Worm (Caenorhabditis elegans) whole organism, mixed stage, embryonic: Measurements from ENCODE around the gene F26G1.5.

ENCODE experiments used
- M03D4.4 ChIP-seq: sonication (generic microtip); optimal IDR thresholded peaks from 2 replicates; lab custom pipeline; 2017; ENCODE audit warnings: mild to moderate bottlenecking, missing genetic modification characterization, missing compliant biosample characterization
- blmp-1 ChIP-seq: fragments of 150-350 bp; optimal IDR thresholded peaks from 2 replicates; lab custom pipeline; 2014; ENCODE audit warnings: missing biosample characterization, missing genetic modification characterization
- ceh-39 ChIP-seq: fragments of 150-350 bp; optimal IDR thresholded peaks from 2 replicates; lab custom pipeline; 2014; ENCODE audit warnings: missing biosample characterization, missing genetic modification characterization
- ceh-43 ChIP-seq: fragments of 200-800 bp; sonication (Bioruptor generic); optimal IDR thresholded peaks from 2 replicates; lab custom pipeline; 2018; ENCODE audit warnings: mild to moderate bottlenecking, missing genetic modification characterization, moderate library complexity, missing compliant biosample characterization
- ceh-83 ChIP-seq: fragments of 200-800 bp; sonication (Bioruptor generic); optimal IDR thresholded peaks from 2 replicates; lab custom pipeline; 2018; ENCODE audit warnings: mild to moderate bottlenecking, missing genetic modification characterization, missing compliant biosample characterization
- cnd-1 ChIP-seq: fragments of 200-800 bp; sonication (Bioruptor generic); optimal IDR thresholded peaks from 2 replicates; lab custom pipeline; 2018; ENCODE audit warnings: mild to moderate bottlenecking, missing genetic modification characterization, missing compliant biosample characterization
- drap-1 ChIP-seq: fragments of 200-800 bp; sonication (Bioruptor generic); optimal IDR thresholded peaks from 3 replicates; lab custom pipeline; 2018; ENCODE audit warnings: mild to moderate bottlenecking, missing genetic modification characterization, missing compliant biosample characterization
- elt-3 ChIP-seq: fragments of 150-350 bp; optimal IDR thresholded peaks from 2 replicates; lab custom pipeline; 2014; ENCODE audit warnings: missing biosample characterization, missing genetic modification characterization
- flh-1 ChIP-seq: fragments of 200-800 bp; sonication (Bioruptor generic); optimal IDR thresholded peaks from 2 replicates; lab custom pipeline; 2018; ENCODE audit warnings: mild to moderate bottlenecking, missing genetic modification characterization, moderate library complexity, missing compliant biosample characterization
- ham-2 ChIP-seq: fragments of 200-800 bp; sonication (Bioruptor generic); optimal IDR thresholded peaks from 2 replicates; lab custom pipeline; 2018; ENCODE audit warnings: mild to moderate bottlenecking, missing genetic modification characterization, missing compliant biosample characterization
- hlh-1 ChIP-seq: fragments of 150-350 bp; optimal IDR thresholded peaks from 2 replicates; lab custom pipeline; 2014; ENCODE audit warnings: missing biosample characterization, missing genetic modification reagents, missing genetic modification characterization
- lin-13 ChIP-seq: fragments of 150-350 bp; optimal IDR thresholded peaks from 2 replicates; lab custom pipeline; 2014; ENCODE audit warnings: missing biosample characterization, missing genetic modification characterization
- lin-32 ChIP-seq: fragments of 200-800 bp; sonication (Bioruptor generic); optimal IDR thresholded peaks from 2 replicates; lab custom pipeline; 2018; ENCODE audit warnings: mild to moderate bottlenecking, missing genetic modification characterization, missing compliant biosample characterization
- lsy-2 ChIP-seq: fragments of 150-350 bp; optimal IDR thresholded peaks from 2 replicates; lab custom pipeline; 2014; ENCODE audit warnings: missing biosample characterization, missing genetic modification characterization
- mab-5 ChIP-seq: fragments of 150-350 bp; optimal IDR thresholded peaks from 2 replicates; lab custom pipeline; 2014; ENCODE audit warnings: missing biosample characterization, missing genetic modification characterization
- mls-2 ChIP-seq: sonication (generic microtip); optimal IDR thresholded peaks from 2 replicates; lab custom pipeline; 2016; ENCODE audit warnings: mild to moderate bottlenecking, missing genetic modification characterization, moderate library complexity, missing compliant biosample characterization
- nhr-12 ChIP-seq: fragments of 150-350 bp; optimal IDR thresholded peaks from 2 replicates; lab custom pipeline; 2014; ENCODE audit warnings: missing biosample characterization, missing genetic modification characterization
- nhr-2 ChIP-seq: fragments of 150-350 bp; optimal IDR thresholded peaks from 2 replicates; lab custom pipeline; 2014; ENCODE audit warnings: missing biosample characterization, missing genetic modification characterization
- nhr-237 ChIP-seq: fragments of 150-350 bp; optimal IDR thresholded peaks from 2 replicates; lab custom pipeline; 2014; ENCODE audit warnings: missing biosample characterization, missing genetic modification characterization
- nhr-28 ChIP-seq: fragments of 150-350 bp; optimal IDR thresholded peaks from 2 replicates; lab custom pipeline; 2014; ENCODE audit warnings: missing biosample characterization, missing genetic modification characterization
- nhr-76 ChIP-seq: sonication (generic microtip); optimal IDR thresholded peaks from 2 replicates; lab custom pipeline; 2017; ENCODE audit warnings: missing biosample characterization, missing genetic modification characterization
- pha-4 ChIP-seq: fragments of 150-350 bp; optimal IDR thresholded peaks from 2 replicates; lab custom pipeline; 2018; ENCODE audit warnings: missing biosample characterization, missing genetic modification reagents, missing genetic modification characterization
- sem-2 ChIP-seq: fragments of 200-800 bp; sonication (Bioruptor generic); optimal IDR thresholded peaks from 2 replicates; lab custom pipeline; 2018; ENCODE audit warnings: mild to moderate bottlenecking, missing genetic modification characterization, missing compliant biosample characterization
- sptf-1 ChIP-seq: sonication (generic microtip); optimal IDR thresholded peaks from 2 replicates; lab custom pipeline; 2017; ENCODE audit warnings: mild to moderate bottlenecking, missing genetic modification characterization, moderate library complexity, missing compliant biosample characterization
- tbx-8 ChIP-seq: fragments of 200-800 bp; sonication (Bioruptor generic); optimal IDR thresholded peaks from 2 replicates; lab custom pipeline; 2018; ENCODE audit warnings: mild to moderate bottlenecking, missing genetic modification characterization, moderate library complexity, missing compliant biosample characterization
- unc-120 ChIP-seq: sonication (generic microtip); optimal IDR thresholded peaks from 2 replicates; lab custom pipeline; 2017; ENCODE audit warnings: missing genetic modification characterization, missing compliant biosample characterization; ENCODE audit not compliant: poor library complexity, severe bottlenecking
- unc-62 ChIP-seq: fragments of 150-350 bp; optimal IDR thresholded peaks from 2 replicates; lab custom pipeline; 2014; ENCODE audit warnings: missing biosample characterization, missing genetic modification reagents, missing genetic modification characterization
- zip-8 ChIP-seq: fragments of 150-350 bp; optimal IDR thresholded peaks from 2 replicates; lab custom pipeline; 2014; ENCODE audit warnings: missing biosample characterization, missing genetic modification characterization
- ztf-11 ChIP-seq: fragments of 150-350 bp; optimal IDR thresholded peaks from 2 replicates; lab custom pipeline; 2014; ENCODE audit warnings: missing biosample characterization, missing genetic modification characterization

Gene F26G1.5

DNA sequence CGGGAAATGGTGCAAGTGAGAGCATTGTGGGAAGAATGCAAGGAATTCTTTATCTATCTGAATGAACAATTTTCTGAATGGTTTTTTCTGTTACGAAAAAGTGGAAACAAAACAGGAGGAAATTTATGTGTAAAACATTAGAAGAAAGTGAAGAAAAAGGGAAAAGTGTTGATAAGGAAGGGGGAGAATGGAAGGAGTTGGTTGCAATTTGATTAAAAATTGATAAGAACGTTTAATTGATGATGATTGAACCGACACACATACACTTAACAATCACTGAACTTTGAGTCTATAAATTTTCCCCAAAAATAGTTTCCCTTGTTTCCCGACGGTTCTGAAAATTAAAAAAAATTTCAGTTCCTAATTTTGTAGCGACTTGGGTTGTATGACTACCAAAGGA is 31.7 kb upstream of the F26G1.5 start:
- TF ChIP-seq nhr-2 (tag; lab: Kevin White, UChicago) = no peak
- no peak for TF ChIP-seq mab-5 (tag; lab: Kevin White, UChicago)
- no peak for TF ChIP-seq mls-2 (tag; lab: Kevin White, UChicago)
- TF ChIP-seq M03D4.4 = no peak
- TF ChIP-seq unc-120 = no peak
- TF ChIP-seq elt-3 (tag; lab: Kevin White, UChicago) = no peak
- no peak for TF ChIP-seq nhr-12
- no peak for TF ChIP-seq lin-13 (tag; lab: Kevin White, UChicago)
- TF ChIP-seq ztf-11 (tag; lab: Kevin White, UChicago) = no peak
- no peak for TF ChIP-seq blmp-1 (tag; lab: Kevin White, UChicago)
- no peak for TF ChIP-seq ceh-83
- TF ChIP-seq drap-1 = no peak
- TF ChIP-seq cnd-1 (tag; lab: Kevin White, UChicago) = no peak
- TF ChIP-seq tbx-8 (GFP tag; lab: Kevin White, UChicago) = no peak
- no peak for TF ChIP-seq lsy-2 (tag; lab: Kevin White, UChicago)
- no peak for TF ChIP-seq nhr-237

DNA sequence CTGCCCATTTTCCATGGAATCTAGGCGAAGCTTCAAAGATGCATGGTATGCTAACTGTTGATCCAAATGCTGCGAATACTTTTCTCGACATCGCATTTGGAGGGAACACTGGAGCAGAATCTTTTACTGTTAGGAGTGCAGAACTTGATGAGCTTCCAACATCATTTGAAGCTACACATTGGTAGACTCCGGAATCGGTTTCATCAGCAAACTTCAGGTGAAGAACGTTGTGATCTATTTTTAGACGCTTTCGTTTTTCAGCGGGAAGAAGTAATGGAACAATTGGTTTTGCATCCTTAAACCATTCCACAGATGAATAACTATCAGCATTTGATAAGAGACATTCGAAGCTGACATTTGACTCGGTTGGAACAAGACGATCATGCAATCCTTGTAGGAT is 29.3 kb upstream of the F26G1.5 start:
- TF ChIP-seq zip-8 (no peak), M03D4.4 (no peak), unc-120 (no peak), ztf-11 (tag; lab: Kevin White, UChicago) (no peak), tbx-8 (GFP tag; lab: Kevin White, UChicago) (no peak), nhr-76 (tag; lab: Kevin White, UChicago) (no peak), drap-1 (no peak), mab-5 (tag; lab: Kevin White, UChicago) (no peak), elt-3 (tag; lab: Kevin White, UChicago) (no peak), blmp-1 (tag; lab: Kevin White, UChicago) (no peak), lsy-2 (tag; lab: Kevin White, UChicago) (no peak), lin-13 (tag; lab: Kevin White, UChicago) (no peak), ham-2 (no peak), sem-2 (GFP tag; lab: Kevin White, UChicago) (no peak), ceh-43 (no peak), unc-62 (no peak), nhr-12 (no peak), flh-1 (GFP tag; lab: Kevin White, UChicago) (no peak)

DNA sequence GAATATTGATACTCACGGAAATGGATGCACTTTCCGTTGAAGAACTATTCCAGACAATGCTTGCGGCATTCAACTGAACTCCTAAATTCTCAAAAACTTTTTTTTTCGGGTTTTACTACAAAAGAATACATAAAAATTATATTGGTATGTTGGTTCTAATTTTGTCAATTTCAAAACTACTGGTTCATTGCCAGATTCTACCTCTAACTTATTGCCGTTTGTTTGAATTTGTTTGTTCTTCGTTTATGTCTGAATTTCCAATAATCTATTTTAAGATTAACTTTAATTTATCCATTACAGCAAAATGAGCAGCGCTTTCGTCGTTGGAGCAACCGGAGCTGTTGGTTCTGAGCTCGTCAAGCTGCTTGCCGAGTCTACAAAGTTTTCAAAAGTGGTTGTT is 25.9 kb upstream of the F26G1.5 start, which contains the start of gene C33F10.14:
Gene C33F10.14 (plus strand): TSS at position 301 of the 400 bp plus-strand sequence.
- TF ChIP-seq flh-1 (GFP tag; lab: Kevin White, UChicago) = no peak
- TF ChIP-seq lin-13 (tag; lab: Kevin White, UChicago) = no peak
- TF ChIP-seq nhr-2 (tag; lab: Kevin White, UChicago) = no peak
- TF ChIP-seq blmp-1 (tag; lab: Kevin White, UChicago) = no peak
- no peak for TF ChIP-seq hlh-1 (tag; lab: Kevin White, UChicago)
- TF ChIP-seq cnd-1 (tag; lab: Kevin White, UChicago) = no peak
- no peak for TF ChIP-seq sptf-1 (tag; lab: Kevin White, UChicago)
- no peak for TF ChIP-seq unc-62
- TF ChIP-seq lin-32 = no peak
- TF ChIP-seq M03D4.4 = no peak
- no peak for TF ChIP-seq ceh-83
- TF ChIP-seq tbx-8 (GFP tag; lab: Kevin White, UChicago) = no peak
- no peak for TF ChIP-seq nhr-28 (tag; lab: Kevin White, UChicago)
- TF ChIP-seq, all 35 proteins: peak for 0

DNA sequence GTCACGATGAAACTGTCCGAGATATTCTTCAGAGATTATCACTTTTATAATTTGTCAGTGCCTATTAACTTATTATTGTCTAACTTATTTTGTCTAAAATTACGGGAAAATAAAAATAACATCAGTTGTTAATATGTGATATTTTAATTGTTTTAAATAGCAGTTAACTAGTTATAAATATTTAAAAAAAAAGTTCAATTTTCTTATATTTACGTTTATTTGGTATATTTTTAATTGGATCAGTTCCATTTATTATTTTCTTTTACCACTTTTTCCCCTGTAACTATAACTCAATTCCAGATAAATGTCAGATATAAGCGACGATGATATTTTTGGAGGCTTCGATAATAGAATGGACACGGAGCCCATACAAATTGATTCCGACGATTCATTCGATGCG is 24.3 kb upstream of the F26G1.5 start, which contains the start of gene C33F10.4:
Gene C33F10.4 (plus strand): TSS at position 301 of the 400 bp plus-strand sequence.
- TF ChIP-seq mab-5 (tag; lab: Kevin White, UChicago) (no peak), flh-1 (GFP tag; lab: Kevin White, UChicago) (no peak), elt-3 (tag; lab: Kevin White, UChicago) (no peak), unc-62 (no peak)

DNA sequence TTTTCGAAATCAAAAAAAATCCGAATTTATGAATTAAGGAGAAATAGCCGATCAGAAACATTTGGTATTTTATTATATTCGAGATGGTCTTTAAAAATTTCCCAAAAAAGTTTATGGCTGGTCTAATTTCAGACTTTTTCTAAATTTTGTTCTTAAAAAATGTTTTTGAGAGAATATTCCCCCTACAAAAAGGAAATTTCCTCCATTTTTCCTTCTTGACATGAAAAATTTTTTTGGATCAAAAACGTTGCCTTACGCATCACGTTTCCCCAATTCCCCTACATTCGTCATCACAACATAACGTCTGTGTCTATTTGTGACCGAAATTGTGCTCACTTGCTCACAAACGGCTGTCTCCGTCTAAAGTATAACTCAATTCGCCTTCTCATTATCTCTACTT is 22.1 kb upstream of the F26G1.5 start:
- TF ChIP-seq pha-4 = no peak
- TF ChIP-seq unc-62 = no peak
- no peak for TF ChIP-seq blmp-1 (tag; lab: Kevin White, UChicago)
- no peak for TF ChIP-seq hlh-1 (tag; lab: Kevin White, UChicago)
- TF ChIP-seq ceh-39 (tag; lab: Kevin White, UChicago) = no peak
- TF ChIP-seq ceh-43 = no peak
- TF ChIP-seq nhr-76 (tag; lab: Kevin White, UChicago) = no peak
- no peak for TF ChIP-seq zip-8
- no peak for TF ChIP-seq nhr-237

DNA sequence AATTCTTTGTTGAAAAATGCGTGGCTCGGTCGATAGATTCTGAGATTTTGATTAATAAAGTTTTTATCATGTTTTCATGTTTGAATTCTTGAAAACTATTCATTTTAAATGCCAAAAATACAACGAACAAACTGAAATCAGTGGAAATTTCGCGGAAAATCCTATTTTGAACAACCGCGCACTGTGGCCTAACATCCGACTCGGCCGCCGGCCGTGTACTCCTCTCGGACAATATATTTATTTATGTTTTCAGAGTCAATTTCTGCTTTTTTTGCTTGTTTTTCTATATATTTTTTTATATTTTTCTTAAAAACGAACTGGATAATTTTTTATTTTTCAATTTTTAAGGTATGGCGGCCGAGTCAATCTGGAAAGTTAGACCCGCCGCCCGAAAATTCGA is 20.1 kb upstream of the F26G1.5 start, which contains the start of gene F26G1.1:
Gene F26G1.1 (plus strand): TSS at position 347 of the 400 bp plus-strand sequence.
- TF ChIP-seq cnd-1 (tag; lab: Kevin White, UChicago) (peak; percentile 21), nhr-237 (no peak), nhr-12 (no peak), sptf-1 (tag; lab: Kevin White, UChicago) (peak; percentile 48), unc-120 (peak; percentile 20), ceh-83 (peak; percentile 64), lin-13 (tag; lab: Kevin White, UChicago) (peak; percentile 1), lsy-2 (tag; lab: Kevin White, UChicago) (peak; percentile 46), ceh-43 (no peak)
